Fruit fly (Drosophila melanogaster) whole organism, adult: Measurements from ENCODE around the gene CG33158.

Experiments
- CG11617 ChIP-seq: fragments of 200-800 bp; sonication (Bioruptor generic); optimal IDR thresholded peaks from 2 replicates; lab custom pipeline; 2017; ENCODE audit warnings: mild to moderate bottlenecking, missing biosample characterization, missing genetic modification reagents, missing genetic modification characterization
- CG12768 ChIP-seq: fragments of 200-800 bp; sonication (Bioruptor generic); optimal IDR thresholded peaks from 2 replicates; lab custom pipeline; 2017; ENCODE audit warnings: missing biosample characterization, missing genetic modification characterization, mild to moderate bottlenecking, moderate library complexity, missing genetic modification reagents
- CG14711 ChIP-seq: fragments of 200-800 bp; sonication (Bioruptor generic); optimal IDR thresholded peaks from 2 replicates; lab custom pipeline; 2018; ENCODE audit warnings: missing biosample characterization, mild to moderate bottlenecking, missing genetic modification characterization, moderate library complexity
- CG1620 ChIP-seq: fragments of 200-800 bp; sonication (Bioruptor generic); optimal IDR thresholded peaks from 2 replicates; lab custom pipeline; 2016; ENCODE audit warnings: missing biosample characterization, missing genetic modification characterization
- CG33017 ChIP-seq: fragments of 200-800 bp; sonication (Bioruptor generic); optimal IDR thresholded peaks from 2 replicates; lab custom pipeline; 2018; ENCODE audit warnings: missing biosample characterization, mild to moderate bottlenecking, missing genetic modification characterization, moderate library complexity
- CG5204 ChIP-seq: fragments of 200-800 bp; sonication (Bioruptor generic); optimal IDR thresholded peaks from 2 replicates; lab custom pipeline; 2016; ENCODE audit warnings: missing biosample characterization, missing genetic modification characterization
- CG7045 ChIP-seq: fragments of 200-800 bp; sonication (Bioruptor generic); optimal IDR thresholded peaks from 2 replicates; lab custom pipeline; 2017; ENCODE audit warnings: missing biosample characterization, mild to moderate bottlenecking, missing genetic modification characterization
- CG7101 ChIP-seq: fragments of 200-800 bp; sonication (Bioruptor generic); optimal IDR thresholded peaks from 2 replicates; lab custom pipeline; 2018; ENCODE audit warnings: missing biosample characterization, mild to moderate bottlenecking, missing genetic modification characterization, moderate library complexity
- Clk ChIP-seq: fragments of 200-800 bp; sonication (Bioruptor generic); optimal IDR thresholded peaks from 2 replicates; lab custom pipeline; 2017; ENCODE audit warnings: missing biosample characterization, missing genetic modification characterization
- Crg-1 ChIP-seq: fragments of 200-800 bp; sonication (Bioruptor generic); optimal IDR thresholded peaks from 2 replicates; lab custom pipeline; 2016; ENCODE audit warnings: missing biosample characterization, missing genetic modification characterization
- Hr96 ChIP-seq: fragments of 200-800 bp; sonication (Bioruptor generic); optimal IDR thresholded peaks from 2 replicates; lab custom pipeline; 2016; ENCODE audit warnings: missing biosample characterization, missing genetic modification characterization
- Mnt ChIP-seq: fragments of 200-800 bp; sonication (Bioruptor generic); optimal IDR thresholded peaks from 2 replicates; lab custom pipeline; 2016; ENCODE audit warnings: missing biosample characterization, mild to moderate bottlenecking, missing genetic modification characterization
- bab1 ChIP-seq: fragments of 200-800 bp; sonication (Bioruptor generic); optimal IDR thresholded peaks from 3 replicates; lab custom pipeline; 2019; ENCODE audit warnings: missing biosample characterization, mild to moderate bottlenecking, missing genetic modification characterization, moderate library complexity
- cic ChIP-seq: fragments of 200-800 bp; sonication (Bioruptor generic); optimal IDR thresholded peaks from 2 replicates; lab custom pipeline; 2017; ENCODE audit warnings: missing biosample characterization, mild to moderate bottlenecking, missing genetic modification characterization, moderate library complexity
- cnc ChIP-seq, 2 experiments: fragments of >200 bp; optimal IDR thresholded peaks; 2 replicates each; lab custom pipeline; 2017
- kay ChIP-seq: fragments of 200-800 bp; sonication (Bioruptor generic); peaks from one replicate; lab custom pipeline; 2016; ENCODE audit warnings: missing biosample characterization, missing genetic modification characterization, borderline replicate concordance
- ovo ChIP-seq: fragments of 200-800 bp; sonication (Bioruptor generic); optimal IDR thresholded peaks from 2 replicates; lab custom pipeline; 2016; ENCODE audit warnings: missing biosample characterization, missing genetic modification characterization
- pad ChIP-seq: fragments of 200-800 bp; sonication (Bioruptor generic); optimal IDR thresholded peaks from 3 replicates; lab custom pipeline; 2017; ENCODE audit warnings: missing biosample characterization, missing genetic modification characterization, mild to moderate bottlenecking, moderate library complexity, missing genetic modification reagents
- tj ChIP-seq: fragments of 200-800 bp; sonication (Bioruptor generic); optimal IDR thresholded peaks from 3 replicates; lab custom pipeline; 2017; ENCODE audit warnings: missing biosample characterization, mild to moderate bottlenecking, missing genetic modification characterization, moderate library complexity
- toe ChIP-seq: fragments of 200-800 bp; sonication (Bioruptor generic); optimal IDR thresholded peaks from 2 replicates; lab custom pipeline; 2016; ENCODE audit warnings: missing biosample characterization, missing genetic modification characterization

The CG33158 gene

DNA sequence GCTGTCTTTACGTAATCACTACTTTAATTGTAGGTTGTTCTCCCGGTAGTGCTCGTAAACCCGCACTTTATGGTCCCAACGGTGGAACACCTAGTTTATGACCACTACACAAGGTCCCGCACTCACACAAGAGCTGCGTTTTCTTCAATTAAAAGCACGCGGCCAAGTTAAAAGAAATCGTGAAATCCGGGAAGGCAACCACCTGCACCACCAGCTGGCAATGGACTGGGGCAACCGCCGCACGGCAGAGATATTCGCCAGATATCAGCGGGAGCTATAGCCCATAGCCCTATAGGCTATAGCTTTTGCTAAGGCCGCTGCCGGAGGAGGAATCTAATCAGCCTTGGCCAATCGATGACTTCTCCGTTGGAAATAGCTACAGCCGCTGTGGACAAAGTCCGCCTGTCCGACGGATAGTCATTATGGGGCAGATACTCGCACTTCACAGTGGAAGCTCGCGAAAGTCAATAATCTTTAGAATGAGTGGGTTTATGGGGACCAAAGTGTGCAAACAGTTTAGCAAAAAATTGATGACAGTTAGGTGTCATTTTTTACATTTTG lies 35.2 kb upstream of the CG33158 start:
- TF ChIP-seq cnc (optimal IDR thresholded peaks at IDR 0.05; lab: Kevin White, UChicago) (no peak), Crg-1 (GFP tag; lab: Kevin White, UChicago) (no peak), CG7045 (GFP tag; lab: Kevin White, UChicago) (no peak), Mnt (GFP tag; lab: Kevin White, UChicago) (peak; percentile 59), ovo (GFP tag; lab: Kevin White, UChicago) (no peak), Clk (GFP tag; lab: Kevin White, UChicago) (no peak), bab1 (GFP tag; lab: Kevin White, UChicago) (no peak), pad (GFP tag; lab: Kevin White, UChicago) (no peak), cic (GFP tag; lab: Kevin White, UChicago) (peak; percentile 84), CG11617 (GFP tag; lab: Kevin White, UChicago) (no peak), Hr96 (GFP tag; lab: Kevin White, UChicago) (peak; percentile 27), CG14711 (tag; lab: Kevin White, UChicago) (no peak), tj (GFP tag; lab: Kevin White, UChicago) (no peak), CG7101 (no peak), CG12768 (peak; percentile 39), CG33017 (tag; lab: Kevin White, UChicago) (no peak), kay (GFP tag; lab: Kevin White, UChicago) (peak; percentile 70), CG5204 (GFP tag; lab: Kevin White, UChicago) (no peak), toe (GFP tag; lab: Kevin White, UChicago) (no peak), CG1620 (no peak)

DNA sequence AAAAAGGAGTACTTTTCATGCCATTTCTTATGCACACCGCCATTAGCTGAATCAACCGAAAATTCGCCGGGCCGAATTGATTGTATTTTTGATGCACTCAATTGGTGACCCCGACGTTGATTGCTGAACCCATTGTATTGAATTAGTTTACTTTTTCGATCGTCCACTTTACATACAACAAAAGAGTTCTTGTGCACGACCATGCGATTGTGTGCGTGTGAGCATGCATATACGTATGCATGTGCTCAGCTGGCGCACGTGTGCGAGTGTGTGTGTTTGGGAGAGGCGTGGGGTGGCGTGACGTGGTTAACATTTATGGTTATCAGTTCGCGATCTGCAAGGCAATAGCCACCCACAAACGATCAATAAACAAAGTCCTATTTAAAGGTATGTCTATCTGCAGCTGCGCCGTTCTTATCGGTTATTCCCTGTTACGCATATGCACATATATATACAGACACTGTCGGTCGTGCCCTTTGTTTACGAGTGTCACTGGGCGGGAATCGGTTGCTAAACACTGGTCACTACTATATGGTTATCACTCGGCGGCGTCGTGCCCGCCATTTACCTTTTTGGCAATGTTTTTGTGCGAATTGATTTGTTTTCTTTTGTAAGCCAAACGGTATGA lies 34.0 kb upstream of the CG33158 start:
- TF ChIP-seq Crg-1 (GFP tag; lab: Kevin White, UChicago) (no peak), cic (GFP tag; lab: Kevin White, UChicago) (peak; percentile 93), kay (GFP tag; lab: Kevin White, UChicago) (peak; percentile 89), bab1 (GFP tag; lab: Kevin White, UChicago) (peak; percentile 86), pad (GFP tag; lab: Kevin White, UChicago) (peak; percentile 45), CG12768 (peak; percentile 54), tj (GFP tag; lab: Kevin White, UChicago) (peak; percentile 24), CG33017 (tag; lab: Kevin White, UChicago) (peak; percentile 27), CG1620 (peak; percentile 3), ovo (GFP tag; lab: Kevin White, UChicago) (no peak), cnc (optimal IDR thresholded peaks at IDR 0.05; lab: Kevin White, UChicago) (no peak), Hr96 (GFP tag; lab: Kevin White, UChicago) (no peak), CG7045 (GFP tag; lab: Kevin White, UChicago) (peak; percentile 50), Clk (GFP tag; lab: Kevin White, UChicago) (no peak), CG7101 (peak; percentile 42), CG14711 (tag; lab: Kevin White, UChicago) (no peak), CG5204 (GFP tag; lab: Kevin White, UChicago) (no peak), toe (GFP tag; lab: Kevin White, UChicago) (no peak), Mnt (GFP tag; lab: Kevin White, UChicago) (peak; percentile 96), CG11617 (GFP tag; lab: Kevin White, UChicago) (no peak)

DNA sequence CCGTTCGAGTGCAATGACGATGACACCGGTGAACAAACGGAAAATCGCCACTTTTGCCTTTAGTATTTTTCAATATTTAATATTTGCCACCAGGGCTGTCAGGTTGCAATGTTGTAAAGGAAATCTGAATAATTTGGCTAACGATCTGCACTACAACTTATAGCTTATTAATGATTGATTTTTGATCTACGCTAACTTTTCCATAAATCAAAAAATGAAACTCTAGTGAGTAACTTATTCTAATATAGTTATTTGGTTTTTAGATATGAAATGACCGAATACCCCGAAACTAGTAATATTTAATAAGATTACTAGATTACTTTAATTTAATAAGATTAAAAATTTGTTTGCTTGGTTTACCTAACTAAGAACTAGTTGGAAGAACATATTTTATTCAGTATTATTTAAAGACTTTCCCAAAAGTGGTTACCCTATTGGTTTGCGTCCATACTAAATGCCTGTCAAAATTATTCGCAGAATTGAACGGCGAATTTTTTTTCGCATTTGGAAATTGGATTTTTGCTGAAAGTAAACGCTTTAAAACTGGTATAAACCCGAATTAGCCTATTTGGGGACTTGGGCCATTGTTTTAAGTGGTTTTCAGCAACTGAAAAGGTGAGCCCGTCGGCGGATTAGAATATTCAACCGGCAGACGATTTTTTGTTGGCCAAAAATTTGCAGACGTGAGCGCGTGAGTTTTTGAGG lies 33.4 kb upstream of the CG33158 start, which contains the start of the genes Agpat3 and RAF2:
TSS of gene Agpat3 (minus strand) at position 78 of the 705 bp plus-strand sequence.
TSS of gene RAF2 (plus strand) at position 448 of the 705 bp plus-strand sequence.
- no peak for TF ChIP-seq pad (GFP tag; lab: Kevin White, UChicago)
- TF ChIP-seq CG11617 (GFP tag; lab: Kevin White, UChicago), result peak; percentile 27
- no peak for TF ChIP-seq CG7045 (GFP tag; lab: Kevin White, UChicago)
- no peak for TF ChIP-seq CG33017 (tag; lab: Kevin White, UChicago)
- peak; percentile 60 for TF ChIP-seq toe (GFP tag; lab: Kevin White, UChicago)
- TF ChIP-seq CG14711 (tag; lab: Kevin White, UChicago), result peak; percentile 86
- TF ChIP-seq CG1620, result no peak
- no peak for TF ChIP-seq Mnt (GFP tag; lab: Kevin White, UChicago)
- no peak for TF ChIP-seq Crg-1 (GFP tag; lab: Kevin White, UChicago)
- no peak for TF ChIP-seq cic (GFP tag; lab: Kevin White, UChicago)
- peak; percentile 5 for TF ChIP-seq Hr96 (GFP tag; lab: Kevin White, UChicago)
- TF ChIP-seq CG12768, result no peak
- peak; percentile 7 for TF ChIP-seq CG7101

DNA sequence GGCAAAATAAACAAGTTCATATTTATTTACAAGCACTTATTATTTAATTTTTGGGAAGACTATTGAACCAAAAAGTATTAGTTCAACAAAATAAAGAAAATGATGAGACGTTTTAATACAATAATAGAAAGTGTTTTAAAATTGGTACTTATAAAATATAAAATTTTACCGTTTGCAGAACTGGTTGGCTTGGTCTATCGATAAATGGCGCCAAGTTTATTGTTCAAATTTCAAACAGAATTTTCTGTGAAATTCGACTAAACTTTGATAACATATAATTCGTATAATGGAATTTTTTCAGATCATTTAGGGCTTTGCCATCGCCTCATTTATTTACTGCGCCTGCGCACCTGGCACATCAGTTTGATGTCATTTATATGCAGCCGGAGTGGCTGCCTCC lies 28.6 kb upstream of the CG33158 start:
- TF ChIP-seq cnc (optimal IDR thresholded peaks at IDR 0.05; lab: Kevin White, UChicago) (no peak), kay (GFP tag; lab: Kevin White, UChicago) (peak; percentile 52), pad (GFP tag; lab: Kevin White, UChicago) (no peak), CG5204 (GFP tag; lab: Kevin White, UChicago) (no peak), CG11617 (GFP tag; lab: Kevin White, UChicago) (no peak), CG7045 (GFP tag; lab: Kevin White, UChicago) (no peak), Mnt (GFP tag; lab: Kevin White, UChicago) (no peak), Crg-1 (GFP tag; lab: Kevin White, UChicago) (no peak)

DNA sequence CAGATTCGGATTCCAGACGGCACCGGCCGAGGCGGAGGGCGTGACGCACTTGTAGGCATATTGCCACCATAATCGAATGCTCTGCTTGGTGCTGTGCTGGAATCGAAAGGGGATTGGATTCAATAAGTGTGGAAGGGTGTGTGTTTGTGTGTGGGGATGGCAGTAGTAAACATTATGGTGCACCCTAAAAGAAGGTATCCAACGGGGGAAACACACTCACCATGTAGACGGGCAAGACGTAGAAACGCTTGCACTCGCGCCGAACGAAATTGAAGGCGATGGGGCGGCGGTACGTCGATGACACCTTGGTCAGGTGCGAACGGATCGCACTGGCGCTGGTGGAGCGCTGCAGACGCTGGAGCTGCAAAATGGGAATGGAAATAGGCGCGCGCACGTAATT lies 28.1 kb upstream of the CG33158 start:
- TF ChIP-seq Hr96 (GFP tag; lab: Kevin White, UChicago) (no peak), cnc (optimal IDR thresholded peaks at IDR 0.05; lab: Kevin White, UChicago) (no peak), bab1 (GFP tag; lab: Kevin White, UChicago) (no peak), CG7101 (no peak), CG1620 (no peak), CG7045 (GFP tag; lab: Kevin White, UChicago) (no peak), Mnt (GFP tag; lab: Kevin White, UChicago) (no peak), CG14711 (tag; lab: Kevin White, UChicago) (no peak), CG12768 (no peak), Clk (GFP tag; lab: Kevin White, UChicago) (no peak), pad (GFP tag; lab: Kevin White, UChicago) (no peak), Crg-1 (GFP tag; lab: Kevin White, UChicago) (no peak), tj (GFP tag; lab: Kevin White, UChicago) (no peak), CG33017 (tag; lab: Kevin White, UChicago) (no peak), ovo (GFP tag; lab: Kevin White, UChicago) (no peak), kay (GFP tag; lab: Kevin White, UChicago) (no peak), CG5204 (GFP tag; lab: Kevin White, UChicago) (no peak)
